Fruit fly (Drosophila melanogaster): ENCODE measurements around the gene CG7800.

CG7800 gene

dm6 chr3R:8212594-8212993 is 5.2 kb upstream of the CG7800 start (continued):
- TF ChIP-seq CG10321 (GFP tag; IDR thresholded peaks at IDR 0.05) (no peak), ci (GFP tag; IDR thresholded peaks at IDR 0.05) (peak; percentile 70; the same call in 2 of the 3 replicates), bsh (GFP tag; optimal IDR thresholded peaks at IDR 0.05) (peak in 1 of 2 experiments; percentile 84), corto (GFP tag; optimal IDR thresholded peaks at IDR 0.05) (no peak), CG9215 (GFP tag; IDR thresholded peaks at IDR 0.05) (0 out of 2 replicates have a peak, but pooled peaks have one; percentile 5), C15 (GFP tag; IDR thresholded peaks at IDR 0.05) (no peak), CG14860 (GFP tag; IDR thresholded peaks at IDR 0.05; ENCODE audit: partially characterized antibody) (no peak), Dref (GFP tag; IDR thresholded peaks at IDR 0.05) (no peak), CG12219 (GFP tag; optimal IDR thresholded peaks at IDR 0.05) (no peak), tio (GFP tag; optimal IDR thresholded peaks at IDR 0.05) (peak; percentile 46), CG13624 (GFP tag; optimal IDR thresholded peaks at IDR 0.05) (peak; percentile 8), bigmax (GFP tag; optimal IDR thresholded peaks at IDR 0.05) (no peak), tgo (GFP tag; IDR thresholded peaks at IDR 0.05) (peak; percentile 52; the same call in 2 of the 3 replicates), ERR (GFP tag; optimal IDR thresholded peaks at IDR 0.05) (no peak), pnt (GFP tag; optimal IDR thresholded peaks at IDR 0.05) (peak; percentile 56), CG17359 (tag; optimal IDR thresholded peaks at IDR 0.05) (peak; percentile 71), her (GFP tag; optimal IDR thresholded peaks at IDR 0.05) (peak; percentile 24), CG2120 (GFP tag; optimal IDR thresholded peaks at IDR 0.05) (no peak), E2f1 (GFP tag; IDR thresholded peaks at IDR 0.05) (peak; percentile 55), CG5180 (GFP tag; optimal IDR thresholded peaks at IDR 0.05) (peak; percentile 42), CG12942 (GFP tag; optimal IDR thresholded peaks at IDR 0.05) (no peak), HLHmδ (GFP tag; optimal IDR thresholded peaks at IDR 0.05) (no peak), lmd (GFP tag; IDR thresholded peaks at IDR 0.05) (peak; percentile 48), nmo (GFP tag; optimal IDR thresholded peaks at IDR 0.05) (peak; percentile 74), CG2202 (tag; optimal IDR thresholded peaks at IDR 0.05) (peak; percentile 31), CG7928 (GFP tag; optimal IDR thresholded peaks at IDR 0.05) (no peak), scrt (GFP tag; optimal IDR thresholded peaks at IDR 0.05) (peak; percentile 8), NfI (GFP tag; optimal IDR thresholded peaks at IDR 0.05) (no peak), Trl (optimal IDR thresholded peaks at IDR 0.05) (no peak), Trl (GFP tag; optimal IDR thresholded peaks at IDR 0.05) (peak; percentile 57), gt (GFP tag; IDR thresholded peaks at IDR 0.05) (no peak), Hsf (GFP tag; optimal IDR thresholded peaks at IDR 0.05) (peak; percentile 50), Hmx (GFP tag; optimal IDR thresholded peaks at IDR 0.05) (no peak), bowl (GFP tag; IDR thresholded peaks at IDR 0.05) (no peak), z (GFP tag; IDR thresholded peaks at IDR 0.05) (no peak; the same call in 2 of the 3 replicates), maf-S (GFP tag; optimal IDR thresholded peaks at IDR 0.05) (no peak), CG15011 (GFP tag; optimal IDR thresholded peaks at IDR 0.05) (no peak), lilli (GFP tag; optimal IDR thresholded peaks at IDR 0.05) (peak; percentile 39), CG2116 (GFP tag; optimal IDR thresholded peaks at IDR 0.05) (no peak), cg (GFP tag; optimal IDR thresholded peaks at IDR 0.05) (no peak), chif (GFP tag; optimal IDR thresholded peaks at IDR 0.05) (peak; percentile 48 to 80), trem (tag; optimal IDR thresholded peaks at IDR 0.05) (peak; percentile 44), Sox102F (GFP tag; optimal IDR thresholded peaks at IDR 0.05) (peak; percentile 60), CG7556 (GFP tag; optimal IDR thresholded peaks at IDR 0.05) (peak; percentile 58), CG3847 (GFP tag; IDR thresholded peaks at IDR 0.05) (no peak), row (GFP tag; IDR thresholded peaks at IDR 0.05) (peak; percentile 67), gro (GFP tag; optimal IDR thresholded peaks at IDR 0.05) (no peak), CG8388 (GFP tag; optimal IDR thresholded peaks at IDR 0.05) (peak; percentile 64), wek (GFP tag; optimal IDR thresholded peaks at IDR 0.05) (no peak), schlank (tag; optimal IDR thresholded peaks at IDR 0.05) (no peak), CG9727 (GFP tag; optimal IDR thresholded peaks at IDR 0.05) (peak; percentile 81), Ets65A (GFP tag) (peak; percentile 89)

Measured in whole organism, embryonic.